Fruit fly (Drosophila melanogaster) whole organism, embryonic: ENCODE measurements around the gene CG9926.

ENCODE experiments used
- ATbp ChIP-seq: fragments of 200-800 bp; sonication (Bioruptor generic); optimal IDR thresholded peaks from 2 replicates; lab custom pipeline; 2017; ENCODE audit warnings: missing biosample characterization, mild to moderate bottlenecking, missing genetic modification characterization, missing genetic modification reagents
- Antp ChIP-seq: fragments of 200-800 bp; sonication (Bioruptor generic); optimal IDR thresholded peaks from 3 replicates; lab custom pipeline; 2016; ENCODE audit warnings: missing biosample characterization, missing genetic modification characterization
- Atf-2 ChIP-seq: fragments of 200-800 bp; sonication (Bioruptor generic); optimal IDR thresholded peaks from 2 replicates; lab custom pipeline; 2016; ENCODE audit warnings: missing biosample characterization, missing genetic modification characterization
- CG10267 ChIP-seq: fragments of 200-800 bp; sonication (Bioruptor generic); optimal IDR thresholded peaks from 2 replicates; lab custom pipeline; 2018; ENCODE audit warnings: missing biosample characterization, mild to moderate bottlenecking, missing genetic modification characterization, moderate library complexity
- CG12219 ChIP-seq: fragments of 200-800 bp; sonication (Bioruptor generic); optimal IDR thresholded peaks from 3 replicates; lab custom pipeline; 2018; ENCODE audit warnings: missing biosample characterization, mild to moderate bottlenecking, missing genetic modification characterization
- CG12391 ChIP-seq: fragments of 200-800 bp; sonication (Bioruptor generic); optimal IDR thresholded peaks from 3 replicates; lab custom pipeline; 2018; ENCODE audit warnings: missing biosample characterization, mild to moderate bottlenecking, missing genetic modification characterization, moderate library complexity
- CG12744 ChIP-seq: fragments of 200-800 bp; sonication (Bioruptor generic); optimal IDR thresholded peaks from 2 replicates; lab custom pipeline; 2016; ENCODE audit warnings: missing biosample characterization, missing genetic modification characterization
- CG12942 ChIP-seq: fragments of 200-800 bp; sonication (Bioruptor generic); optimal IDR thresholded peaks from 3 replicates; lab custom pipeline; 2016; ENCODE audit warnings: missing biosample characterization, missing genetic modification characterization
- CG14050 ChIP-seq: fragments of 200-800 bp; sonication (Bioruptor generic); IDR thresholded peaks from 3 replicates; pipeline ENCODE4 v1.3.6; 2022; ENCODE audit warnings: missing biosample characterization, missing genetic modification characterization
- CG14710 ChIP-seq: fragments of 200-800 bp; sonication (Bioruptor generic); optimal IDR thresholded peaks from 3 replicates; lab custom pipeline; 2019; ENCODE audit warnings: missing biosample characterization, mild to moderate bottlenecking, missing genetic modification characterization, moderate library complexity
- CG15011 ChIP-seq: fragments of 200-800 bp; sonication (Bioruptor generic); optimal IDR thresholded peaks from 3 replicates; lab custom pipeline; 2018; ENCODE audit warnings: missing biosample characterization, mild to moderate bottlenecking, missing genetic modification characterization
- CG17612 ChIP-seq: fragments of 200-800 bp; sonication (Bioruptor generic); IDR thresholded peaks from 2 replicates; pipeline ENCODE4 v1.3.6; 2022; ENCODE audit warnings: missing biosample characterization, missing genetic modification characterization
- CG18476 ChIP-seq: fragments of 200-800 bp; sonication (Bioruptor generic); optimal IDR thresholded peaks from 2 replicates; lab custom pipeline; 2016; ENCODE audit warnings: missing biosample characterization, mild to moderate bottlenecking, missing genetic modification characterization
- CG18764 ChIP-seq: fragments of 200-800 bp; sonication (Bioruptor generic); optimal IDR thresholded peaks from 3 replicates; lab custom pipeline; 2016; ENCODE audit warnings: missing biosample characterization, missing genetic modification characterization
- CG30431 ChIP-seq: fragments of 200-800 bp; sonication (Bioruptor generic); optimal IDR thresholded peaks from 2 replicates; lab custom pipeline; 2017; ENCODE audit warnings: missing biosample characterization, missing genetic modification characterization
- CG31224 ChIP-seq: fragments of 200-800 bp; sonication (Bioruptor generic); IDR thresholded peaks from 2 replicates; pipeline ENCODE4 v1.3.6; 2022; ENCODE audit warnings: missing biosample characterization, missing genetic modification characterization
- CG34376 ChIP-seq: fragments of 200-800 bp; sonication (Bioruptor generic); optimal IDR thresholded peaks from 2 replicates; lab custom pipeline; 2018; ENCODE audit warnings: missing biosample characterization, mild to moderate bottlenecking, missing genetic modification characterization
- CG6813 ChIP-seq: fragments of 200-800 bp; sonication (Bioruptor generic); optimal IDR thresholded peaks from 2 replicates; lab custom pipeline; 2017; ENCODE audit warnings: missing biosample characterization, missing genetic modification characterization, mild to moderate bottlenecking, moderate library complexity, missing genetic modification reagents
- CG6854 ChIP-seq: fragments of 200-800 bp; sonication (Bioruptor generic); optimal IDR thresholded peaks from 3 replicates; lab custom pipeline; 2017; ENCODE audit warnings: missing biosample characterization, mild to moderate bottlenecking, missing genetic modification characterization
- CG7357 ChIP-seq: fragments of 200-800 bp; sonication (Bioruptor generic); IDR thresholded peaks from 3 replicates; pipeline ENCODE4 v1.3.6; 2022; ENCODE audit warnings: missing biosample characterization, missing genetic modification characterization
- CG7556 ChIP-seq: fragments of 200-800 bp; sonication (Bioruptor generic); optimal IDR thresholded peaks from 2 replicates; lab custom pipeline; 2017; ENCODE audit warnings: missing biosample characterization, mild to moderate bottlenecking, missing genetic modification characterization
- D19A ChIP-seq: fragments of 200-800 bp; optimal IDR thresholded peaks from 3 replicates; lab custom pipeline; 2019; ENCODE audit warnings: missing biosample characterization, mild to moderate bottlenecking, missing genetic modification characterization, moderate library complexity
- Dek ChIP-seq: fragments of 200-800 bp; sonication (Bioruptor generic); optimal IDR thresholded peaks from 3 replicates; lab custom pipeline; 2019; ENCODE audit warnings: missing biosample characterization, mild to moderate bottlenecking, missing genetic modification characterization, moderate library complexity
- Dip3 ChIP-seq: fragments of 200-800 bp; sonication (Bioruptor generic); optimal IDR thresholded peaks from 3 replicates; lab custom pipeline; 2016; ENCODE audit warnings: missing biosample characterization, missing genetic modification characterization
- Dp ChIP-seq: fragments of 200-800 bp; sonication (Bioruptor generic); optimal IDR thresholded peaks from 2 replicates; lab custom pipeline; 2018; ENCODE audit warnings: missing biosample characterization, mild to moderate bottlenecking, missing genetic modification characterization, moderate library complexity
- Ets65A ChIP-seq: fragments of 200-800 bp; sonication (Bioruptor generic); peaks from one replicate; lab custom pipeline; 2016; ENCODE audit warnings: missing biosample characterization, missing genetic modification characterization
- Ets97D ChIP-seq: fragments of 200-800 bp; sonication (Bioruptor generic); optimal IDR thresholded peaks from 3 replicates; lab custom pipeline; 2016; ENCODE audit warnings: missing biosample characterization, missing genetic modification characterization
- Fer1 ChIP-seq: fragments of 200-800 bp; sonication (Bioruptor generic); optimal IDR thresholded peaks from 2 replicates; lab custom pipeline; 2017; ENCODE audit warnings: missing biosample characterization, mild to moderate bottlenecking, missing genetic modification characterization
- HHEX ChIP-seq: fragments of 200-800 bp; sonication (Bioruptor generic); optimal IDR thresholded peaks from 3 replicates; lab custom pipeline; 2017; ENCODE audit warnings: missing biosample characterization, mild to moderate bottlenecking, missing genetic modification characterization, missing genetic modification reagents
- Hmr ChIP-seq: fragments of 200-800 bp; sonication (Bioruptor generic); optimal IDR thresholded peaks from 3 replicates; lab custom pipeline; 2017; ENCODE audit warnings: mild to moderate bottlenecking, missing biosample characterization, missing genetic modification reagents, missing genetic modification characterization
- Lim3 ChIP-seq: fragments of 200-800 bp; sonication (Bioruptor generic); IDR thresholded peaks from 2 replicates; pipeline ENCODE4 v1.3.6; 2022; ENCODE audit warnings: missing biosample characterization, missing genetic modification characterization
- Med ChIP-seq: fragments of 200-800 bp; sonication (Bioruptor generic); peaks from one replicate; lab custom pipeline; 2016; ENCODE audit warnings: missing biosample characterization, missing genetic modification characterization, mild to moderate bottlenecking, inconsistent platforms, moderate library complexity
- Mes4 ChIP-seq: fragments of 200-800 bp; sonication (Bioruptor generic); optimal IDR thresholded peaks from 2 replicates; lab custom pipeline; 2016; ENCODE audit warnings: missing biosample characterization, missing genetic modification characterization
- Myb ChIP-seq: fragments of 200-800 bp; sonication (Bioruptor generic); optimal IDR thresholded peaks from 2 replicates; lab custom pipeline; 2016; ENCODE audit warnings: missing biosample characterization, missing genetic modification characterization
- Sox100B ChIP-seq: fragments of 200-800 bp; sonication (Bioruptor generic); optimal IDR thresholded peaks from 3 replicates; lab custom pipeline; 2018; ENCODE audit warnings: missing biosample characterization, mild to moderate bottlenecking, missing genetic modification characterization
- TFAM ChIP-seq: fragments of 200-800 bp; sonication (Bioruptor generic); optimal IDR thresholded peaks from 2 replicates; lab custom pipeline; 2017; ENCODE audit warnings: missing biosample characterization, missing genetic modification characterization, inconsistent platforms
- Xrp1 ChIP-seq: fragments of 200-800 bp; sonication (Bioruptor generic); IDR thresholded peaks from 2 replicates; pipeline ENCODE4 v1.3.6; 2022; ENCODE audit warnings: missing biosample characterization, missing genetic modification characterization
- ase ChIP-seq: fragments of 200-800 bp; sonication (Bioruptor generic); IDR thresholded peaks from 3 replicates; pipeline ENCODE4 v1.3.6; 2022; ENCODE audit warnings: missing biosample characterization, missing genetic modification characterization
- cato ChIP-seq: fragments of 200-800 bp; sonication (Bioruptor generic); optimal IDR thresholded peaks from 2 replicates; lab custom pipeline; 2016; ENCODE audit warnings: missing biosample characterization, missing genetic modification characterization, borderline replicate concordance
- corto ChIP-seq: fragments of 200-800 bp; sonication (Bioruptor generic); optimal IDR thresholded peaks from 2 replicates; lab custom pipeline; 2016; ENCODE audit warnings: missing biosample characterization, mild to moderate bottlenecking, missing genetic modification characterization, moderate library complexity
- dpn ChIP-seq, 2 experiments: fragments of 200-800 bp; sonication (Bioruptor generic); optimal IDR thresholded peaks; 3 replicates each; lab custom pipeline; 2016; ENCODE audit warnings: missing biosample characterization in 2 of 2, missing genetic modification characterization in 2 of 2
- eyg ChIP-seq: fragments of 200-800 bp; sonication (Bioruptor generic); optimal IDR thresholded peaks from 3 replicates; lab custom pipeline; 2016; ENCODE audit warnings: missing biosample characterization, missing genetic modification characterization
- fd64A ChIP-seq: fragments of 200-800 bp; sonication (Bioruptor generic); optimal IDR thresholded peaks from 3 replicates; lab custom pipeline; 2018; ENCODE audit warnings: missing biosample characterization, mild to moderate bottlenecking, missing genetic modification characterization
- kay ChIP-seq: fragments of 200-800 bp; sonication (Bioruptor generic); optimal IDR thresholded peaks from 2 replicates; lab custom pipeline; 2016; ENCODE audit warnings: missing biosample characterization, missing genetic modification characterization
- kni ChIP-seq: fragments of 200-800 bp; sonication (Bioruptor generic); optimal IDR thresholded peaks from 3 replicates; lab custom pipeline; 2017; ENCODE audit warnings: mild to moderate bottlenecking, missing biosample characterization, missing genetic modification reagents, missing genetic modification characterization
- luna ChIP-seq: fragments of 200-800 bp; sonication (Bioruptor generic); optimal IDR thresholded peaks from 2 replicates; lab custom pipeline; 2016; ENCODE audit warnings: missing biosample characterization, missing genetic modification characterization
- mld ChIP-seq: fragments of 200-800 bp; sonication (Bioruptor generic); IDR thresholded peaks from 3 replicates; pipeline ENCODE4 v1.3.6; 2022; ENCODE audit warnings: missing biosample characterization, missing genetic modification characterization; ENCODE audit not compliant: partially characterized antibody
- sisA ChIP-seq: fragments of 200-800 bp; sonication (Bioruptor generic); IDR thresholded peaks from 2 replicates; pipeline ENCODE4 v1.3.6; 2022; ENCODE audit warnings: missing biosample characterization, missing genetic modification characterization
- tin ChIP-seq: fragments of 200-800 bp; sonication (Bioruptor generic); optimal IDR thresholded peaks from 3 replicates; lab custom pipeline; 2016; ENCODE audit warnings: missing biosample characterization, missing genetic modification characterization
- wek ChIP-seq: fragments of 200-800 bp; sonication (Bioruptor generic); optimal IDR thresholded peaks from 3 replicates; lab custom pipeline; 2018; ENCODE audit warnings: missing biosample characterization, mild to moderate bottlenecking, missing genetic modification characterization, moderate library complexity

CG9926 gene

dm6 chr3R:13955227-13955626, 4.3 kb upstream of the CG9926 start:
- TF ChIP-seq Ets65A (GFP tag; lab: Kevin White, UChicago) (peak; percentile 32), CG18764 (GFP tag; lab: Kevin White, UChicago) (no peak), CG18476 (GFP tag; lab: Kevin White, UChicago) (no peak), CG12942 (GFP tag; lab: Kevin White, UChicago) (no peak), CG12219 (no peak), CG34376 (GFP tag; lab: Kevin White, UChicago) (no peak), mld (GFP tag; lab: Robert Waterston, UW) (no peak)

- TF ChIP-seq Ets97D (no peak), Dip3 (GFP tag; lab: Kevin White, UChicago) (no peak), CG14710 (tag; lab: Kevin White, UChicago) (peak; percentile 33), CG31224 (GFP tag; lab: Robert Waterston, UW) (no peak), CG15011 (GFP tag; lab: Kevin White, UChicago) (no peak), wek (no peak), Sox100B (GFP tag; lab: Kevin White, UChicago) (no peak), Dek (no peak), Xrp1 (GFP tag; lab: Robert Waterston, UW) (peak; percentile 47; the same call in 1 of the 2 replicates), D19A (peak; percentile 21), Mes4 (GFP tag; lab: Kevin White, UChicago) (no peak), Atf-2 (GFP tag; lab: Kevin White, UChicago) (no peak), Myb (GFP tag; lab: Kevin White, UChicago) (no peak), HHEX (no peak), CG17612 (GFP tag; lab: Robert Waterston, UW) (no peak), sisA (GFP tag; lab: Robert Waterston, UW) (0 out of 2 replicates have a peak, but pooled peaks have one; percentile 7), Fer1 (GFP tag; lab: Kevin White, UChicago) (no peak), cato (GFP tag; lab: Kevin White, UChicago) (no peak), CG12391 (tag; lab: Kevin White, UChicago) (peak; percentile 16), corto (GFP tag; lab: Kevin White, UChicago) (no peak), CG14050 (GFP tag; lab: Robert Waterston, UW) (no peak), dpn (GFP tag; optimal IDR thresholded peaks at IDR 0.05; lab: Kevin White, UChicago) (no peak), kni (GFP tag; lab: Kevin White, UChicago) (peak; percentile 38), fd64A (GFP tag; lab: Kevin White, UChicago) (no peak), tin (GFP tag; lab: Kevin White, UChicago) (no peak), Antp (GFP tag; lab: Kevin White, UChicago) (no peak), CG6854 (GFP tag; lab: Kevin White, UChicago) (no peak), kay (no peak), Hmr (GFP tag; lab: Kevin White, UChicago) (no peak), CG6813 (GFP tag; lab: Kevin White, UChicago) (no peak), CG7556 (GFP tag; lab: Kevin White, UChicago) (no peak), eyg (GFP tag; lab: Kevin White, UChicago) (no peak), ase (GFP tag; lab: Robert Waterston, UW) (no peak), Dp (GFP tag; lab: Kevin White, UChicago) (no peak), TFAM (no peak), CG7357 (GFP tag; lab: Robert Waterston, UW) (0 out of 3 replicates have a peak, but pooled peaks have one; percentile 17), luna (GFP tag; lab: Kevin White, UChicago) (no peak), Med (GFP tag; lab: Kevin White, UChicago) (peak; percentile 71), CG10267 (tag; lab: Kevin White, UChicago) (peak; percentile 11), ATbp (GFP tag; lab: Kevin White, UChicago) (peak; percentile 22), CG12744 (GFP tag; lab: Kevin White, UChicago) (no peak), Lim3 (GFP tag; lab: Robert Waterston, UW) (no peak), CG30431 (GFP tag; lab: Kevin White, UChicago) (no peak)
These were observed 1.4 kb upstream of the CG9926 start for dm6 chr3R:13952303-13952702.
